Fruit fly (Drosophila melanogaster) whole organism, pupa: ENCODE results near the gene Phb1.

ENCODE experiments used
- CG13204 ChIP-seq: fragments of 200-800 bp; sonication (Bioruptor generic); optimal IDR thresholded peaks from 2 replicates; lab custom pipeline; 2018; ENCODE audit warnings: missing biosample characterization, mild to moderate bottlenecking, missing genetic modification characterization, moderate library complexity
- CG15710 ChIP-seq: fragments of 200-800 bp; sonication (Bioruptor generic); optimal IDR thresholded peaks from 2 replicates; lab custom pipeline; 2018; ENCODE audit warnings: missing biosample characterization, mild to moderate bottlenecking, missing genetic modification characterization, moderate library complexity
- CG17806 ChIP-seq: fragments of 200-800 bp; sonication (Bioruptor generic); optimal IDR thresholded peaks from 2 replicates; lab custom pipeline; 2018; ENCODE audit warnings: missing biosample characterization, mild to moderate bottlenecking, missing genetic modification characterization, moderate library complexity
- CG32121 ChIP-seq: fragments of 200-800 bp; sonication (Bioruptor generic); IDR thresholded peaks from 2 replicates; pipeline ENCODE4 v1.3.6; 2022; ENCODE audit warnings: missing biosample characterization, missing genetic modification characterization
- CG34367 ChIP-seq: fragments of 200-800 bp; sonication (Bioruptor generic); optimal IDR thresholded peaks from 2 replicates; lab custom pipeline; 2018; ENCODE audit warnings: missing biosample characterization, mild to moderate bottlenecking, missing genetic modification characterization
- CG9948 ChIP-seq: fragments of 200-800 bp; sonication (Bioruptor generic); optimal IDR thresholded peaks from 2 replicates; lab custom pipeline; 2018; ENCODE audit warnings: missing biosample characterization, mild to moderate bottlenecking, missing genetic modification characterization, moderate library complexity
- D1 ChIP-seq: fragments of 200-800 bp; sonication (Bioruptor generic); optimal IDR thresholded peaks from 2 replicates; lab custom pipeline; 2018; ENCODE audit warnings: missing biosample characterization, mild to moderate bottlenecking, missing genetic modification characterization, moderate library complexity
- EcR ChIP-seq: fragments of 200-800 bp; sonication (Bioruptor generic); optimal IDR thresholded peaks from 3 replicates; lab custom pipeline; 2019; ENCODE audit warnings: missing biosample characterization, missing genetic modification characterization, mild to moderate bottlenecking, moderate library complexity, missing genetic modification reagents
- Ets98B ChIP-seq: fragments of 200-800 bp; sonication (Bioruptor generic); IDR thresholded peaks from 2 replicates; pipeline ENCODE4 v1.3.6; 2022; ENCODE audit warnings: missing biosample characterization, missing genetic modification characterization
- Pif1A ChIP-seq: fragments of 200-800 bp; sonication (Bioruptor generic); optimal IDR thresholded peaks from 3 replicates; lab custom pipeline; 2016; ENCODE audit warnings: missing biosample characterization, missing genetic modification characterization
- Pif1B ChIP-seq: fragments of 200-800 bp; sonication (Bioruptor generic); optimal IDR thresholded peaks from 3 replicates; lab custom pipeline; 2016; ENCODE audit warnings: missing biosample characterization, missing genetic modification characterization
- fd96Ca ChIP-seq: fragments of 200-800 bp; sonication (Bioruptor generic); IDR thresholded peaks from 3 replicates; pipeline ENCODE4 v1.3.6; 2022; ENCODE audit warnings: missing biosample characterization, missing genetic modification characterization
- gl ChIP-seq: fragments of 200-800 bp; sonication (Bioruptor generic); optimal IDR thresholded peaks from 2 replicates; lab custom pipeline; 2018; ENCODE audit warnings: missing biosample characterization, mild to moderate bottlenecking, missing genetic modification characterization
- rn ChIP-seq: fragments of 200-800 bp; sonication (Bioruptor generic); IDR thresholded peaks from 2 replicates; pipeline ENCODE4 v1.3.6; 2022; ENCODE audit warnings: missing biosample characterization, missing genetic modification characterization

DNA sequence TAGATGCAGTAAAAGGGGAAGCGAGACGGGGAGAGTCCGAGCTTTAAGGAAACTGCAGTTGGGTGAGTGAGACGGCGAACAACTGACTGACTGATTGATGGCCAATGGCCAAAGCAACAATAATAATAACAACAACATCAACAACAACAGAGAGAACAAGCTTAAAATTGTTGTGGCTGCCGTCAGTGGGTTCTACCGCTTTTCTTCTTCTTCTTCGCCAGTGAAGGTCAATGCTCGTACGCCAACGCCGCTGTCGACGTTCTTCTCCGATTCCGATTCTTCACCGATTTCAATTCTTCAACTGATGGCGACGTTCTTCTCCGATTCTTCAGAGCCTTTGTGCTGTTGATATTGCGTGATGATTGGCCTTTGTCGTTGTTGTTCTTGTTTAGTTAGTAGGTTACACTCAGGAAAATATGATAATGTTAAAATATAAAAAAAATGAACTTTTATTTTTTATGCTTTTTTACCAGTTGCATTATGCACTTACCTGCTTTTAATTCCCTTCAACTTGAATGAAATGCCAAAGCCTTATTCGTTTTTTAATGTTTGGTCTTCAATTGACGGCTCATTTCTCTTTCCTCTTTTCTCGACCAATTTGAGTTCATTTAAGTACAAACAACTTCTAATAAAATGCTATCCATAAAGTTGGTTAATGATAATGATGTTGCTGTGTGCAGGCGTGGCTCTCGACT is 18.7 kb upstream of the Phb1 start:
- peak; percentile 81 for TF ChIP-seq CG17806
- TF ChIP-seq gl (tag; lab: Kevin White, UChicago) = no peak
- peak; percentile 35 for TF ChIP-seq D1 (tag; lab: Kevin White, UChicago)
- TF ChIP-seq EcR = peak; percentile 97
- peak; percentile 63 for TF ChIP-seq CG15710 (tag; lab: Kevin White, UChicago)
- 0 out of 3 replicates have a peak, but pooled peaks have one; percentile 7 for TF ChIP-seq fd96Ca
- no peak for TF ChIP-seq CG32121
- TF ChIP-seq CG9948 (tag; lab: Kevin White, UChicago) = peak; percentile 73
- no peak for TF ChIP-seq rn (GFP tag; lab: Robert Waterston, UW)
- peak; percentile 7 for TF ChIP-seq Pif1B (GFP tag; lab: Kevin White, UChicago)
- 0 out of 2 replicates have a peak, but pooled peaks have one; percentile 4 for TF ChIP-seq Ets98B (GFP tag; lab: Robert Waterston, UW)
- TF ChIP-seq CG34367 (tag; lab: Kevin White, UChicago) = peak; percentile 51
- TF ChIP-seq CG13204 (GFP tag; lab: Kevin White, UChicago) = no peak
- TF ChIP-seq Pif1A (GFP tag; lab: Kevin White, UChicago) = peak; percentile 62
